Worm (Caenorhabditis elegans) whole organism, L4/young adult: ENCODE data around the gene gldi-8.
A peak's percentile ranks its signal among the peaks of the same experiment; 100 is the strongest.

Source experiments
- W03F9.2 ChIP-seq: fragments of 150-350 bp; optimal IDR thresholded peaks from 2 replicates; lab custom pipeline; 2014; ENCODE audit warnings: missing biosample characterization, missing genetic modification characterization
- dao-5 ChIP-seq: sonication (generic microtip); optimal IDR thresholded peaks from 2 replicates; lab custom pipeline; 2016; ENCODE audit warnings: missing genotype, missing genetic modification characterization, moderate library complexity, missing compliant biosample characterization
- him-1 ChIP-seq: sonication (generic microtip); optimal IDR thresholded peaks from 2 replicates; lab custom pipeline; 2016; ENCODE audit warnings: missing genotype, missing genetic modification reagents, missing genetic modification characterization, missing compliant biosample characterization

gldi-8 gene

ce11 chrIII:12585842-12586241, 13.7 kb downstream of the gldi-8 start:
- TF ChIP-seq W03F9.2 (tag; lab: Kevin White, UChicago) (no peak), dao-5 (tag; lab: Kevin White, UChicago) (no peak), him-1 (no peak)

ce11 chrIII:12583466-12583865, 16.1 kb downstream of the gldi-8 start:
- TF ChIP-seq dao-5 (tag; lab: Kevin White, UChicago) (no peak), W03F9.2 (tag; lab: Kevin White, UChicago) (peak; percentile 70), him-1 (peak; percentile 76)

- no peak for TF ChIP-seq him-1
- TF ChIP-seq W03F9.2 (tag; lab: Kevin White, UChicago) = no peak
- no peak for TF ChIP-seq dao-5 (tag; lab: Kevin White, UChicago)
Observed at ce11 chrIII:12575350-12576292, 23.9 kb downstream of the gldi-8 start, which contains the start of gene aakg-1. TSS of gene aakg-1 (minus strand) at chrIII:12575401.

- TF ChIP-seq W03F9.2 (tag; lab: Kevin White, UChicago) = no peak
- TF ChIP-seq dao-5 (tag; lab: Kevin White, UChicago) = no peak
- TF ChIP-seq him-1 = no peak
Observed at ce11 chrIII:12569870-12570269, 29.7 kb downstream of the gldi-8 start.

ce11 chrIII:12568962-12569361, 30.6 kb downstream of the gldi-8 start:
- TF ChIP-seq dao-5 (tag; lab: Kevin White, UChicago) = no peak
- TF ChIP-seq W03F9.2 (tag; lab: Kevin White, UChicago) = no peak
- no peak for TF ChIP-seq him-1

ce11 chrIII:12568036-12568649, 31.4 kb downstream of the gldi-8 start:
- TF ChIP-seq W03F9.2 (tag; lab: Kevin White, UChicago) = no peak
- no peak for TF ChIP-seq him-1
- no peak for TF ChIP-seq dao-5 (tag; lab: Kevin White, UChicago)

- TF ChIP-seq W03F9.2 (tag; lab: Kevin White, UChicago) (no peak), him-1 (no peak), dao-5 (tag; lab: Kevin White, UChicago) (no peak)
Observed at ce11 chrIII:12565791-12566190, 33.7 kb downstream of the gldi-8 start.

ce11 chrIII:12562769-12563168, 36.8 kb downstream of the gldi-8 start:
- TF ChIP-seq dao-5 (tag; lab: Kevin White, UChicago) (no peak), him-1 (no peak), W03F9.2 (tag; lab: Kevin White, UChicago) (no peak)

ce11 chrIII:12558097-12558594, 41.4 kb downstream of the gldi-8 start:
- TF ChIP-seq dao-5 (tag; lab: Kevin White, UChicago) (no peak), W03F9.2 (tag; lab: Kevin White, UChicago) (peak; percentile 30), him-1 (peak; percentile 46)

ce11 chrIII:12556104-12556503, 43.4 kb downstream of the gldi-8 start:
- TF ChIP-seq him-1 = peak; percentile 18
- no peak for TF ChIP-seq W03F9.2 (tag; lab: Kevin White, UChicago)

ce11 chrIII:12551253-12551652, 48.3 kb downstream of the gldi-8 start:
- TF ChIP-seq dao-5 (tag; lab: Kevin White, UChicago) = no peak
- no peak for TF ChIP-seq him-1
- no peak for TF ChIP-seq W03F9.2 (tag; lab: Kevin White, UChicago)

ce11 chrIII:12549657-12550056, 49.9 kb downstream of the gldi-8 start:
- TF ChIP-seq W03F9.2 (tag; lab: Kevin White, UChicago) (peak; percentile 13), dao-5 (tag; lab: Kevin White, UChicago) (no peak)

ce11 chrIII:12548441-12548840, 51.1 kb downstream of the gldi-8 start:
- TF ChIP-seq him-1 = no peak
- no peak for TF ChIP-seq W03F9.2 (tag; lab: Kevin White, UChicago)
- no peak for TF ChIP-seq dao-5 (tag; lab: Kevin White, UChicago)
